Fruit fly (Drosophila melanogaster) whole organism, embryonic: ENCODE measurements around the gene Pez.

Source experiments
- B-H1 ChIP-seq: fragments of 200-800 bp; sonication (Bioruptor generic); IDR thresholded peaks from 3 replicates; pipeline ENCODE4 v1.3.6; 2022; ENCODE audit warnings: missing biosample characterization, missing genetic modification characterization
- CG14014 ChIP-seq: fragments of 200-800 bp; sonication (Bioruptor generic); IDR thresholded peaks from 2 replicates; pipeline ENCODE4 v1.3.6; 2022; ENCODE audit warnings: missing biosample characterization, missing genetic modification characterization
- CG14965 ChIP-seq: fragments of 200-800 bp; sonication (Bioruptor generic); optimal IDR thresholded peaks from 2 replicates; lab custom pipeline; 2016; ENCODE audit warnings: missing biosample characterization, missing genetic modification characterization, borderline replicate concordance
- CG15073 ChIP-seq: fragments of 200-800 bp; sonication (Bioruptor generic); optimal IDR thresholded peaks from 2 replicates; lab custom pipeline; 2016; ENCODE audit warnings: missing biosample characterization, missing genetic modification characterization
- CG1647 ChIP-seq: fragments of 200-800 bp; sonication (Bioruptor generic); optimal IDR thresholded peaks from 3 replicates; lab custom pipeline; 2016; ENCODE audit warnings: missing biosample characterization, missing genetic modification characterization
- CG18619 ChIP-seq: fragments of 200-800 bp; sonication (Bioruptor generic); optimal IDR thresholded peaks from 3 replicates; lab custom pipeline; 2017; ENCODE audit warnings: missing biosample characterization, mild to moderate bottlenecking, missing genetic modification characterization
- CG18764 ChIP-seq: fragments of 200-800 bp; sonication (Bioruptor generic); optimal IDR thresholded peaks from 3 replicates; lab custom pipeline; 2016; ENCODE audit warnings: missing biosample characterization, missing genetic modification characterization
- CG32767 ChIP-seq: fragments of 200-800 bp; sonication (Bioruptor generic); IDR thresholded peaks from 2 replicates; pipeline ENCODE4 v1.3.6; 2022; ENCODE audit warnings: missing biosample characterization, missing genetic modification characterization
- CG33213 ChIP-seq: fragments of 200-800 bp; sonication (Bioruptor generic); optimal IDR thresholded peaks from 3 replicates; lab custom pipeline; 2016; ENCODE audit warnings: missing biosample characterization, missing genetic modification characterization
- CG4424 ChIP-seq: fragments of 200-800 bp; sonication (Bioruptor generic); optimal IDR thresholded peaks from 3 replicates; lab custom pipeline; 2016; ENCODE audit warnings: missing biosample characterization, missing genetic modification characterization
- CG4707 ChIP-seq: fragments of 200-800 bp; sonication (Bioruptor generic); optimal IDR thresholded peaks from 2 replicates; lab custom pipeline; 2018; ENCODE audit warnings: missing biosample characterization, mild to moderate bottlenecking, missing genetic modification characterization, moderate library complexity
- CG4854 ChIP-seq: fragments of 200-800 bp; sonication (Bioruptor generic); optimal IDR thresholded peaks from 2 replicates; lab custom pipeline; 2016; ENCODE audit warnings: missing biosample characterization, missing genetic modification characterization, inconsistent platforms
- CG6683 ChIP-seq: fragments of 200-800 bp; sonication (Bioruptor generic); optimal IDR thresholded peaks from 2 replicates; lab custom pipeline; 2017; ENCODE audit warnings: missing biosample characterization, mild to moderate bottlenecking, missing genetic modification characterization, missing genetic modification reagents
- CG7271 ChIP-seq: fragments of 200-800 bp; sonication (Bioruptor generic); optimal IDR thresholded peaks from 2 replicates; lab custom pipeline; 2018; ENCODE audit warnings: missing biosample characterization, mild to moderate bottlenecking, missing genetic modification characterization, moderate library complexity
- CG9437 ChIP-seq: fragments of 200-800 bp; sonication (Bioruptor generic); optimal IDR thresholded peaks from 2 replicates; lab custom pipeline; 2018; ENCODE audit warnings: missing biosample characterization, mild to moderate bottlenecking, missing genetic modification characterization
- Camta ChIP-seq: fragments of 200-800 bp; sonication (Bioruptor generic); optimal IDR thresholded peaks from 2 replicates; lab custom pipeline; 2016; ENCODE audit warnings: missing biosample characterization, missing genetic modification characterization
- Deaf1 ChIP-seq: fragments of 200-800 bp; optimal IDR thresholded peaks from 3 replicates; lab custom pipeline; 2019; ENCODE audit warnings: missing biosample characterization, mild to moderate bottlenecking, missing genetic modification characterization, moderate library complexity
- Drgx ChIP-seq: fragments of 200-800 bp; sonication (Bioruptor generic); IDR thresholded peaks from 2 replicates; pipeline ENCODE4 v1.3.6; 2022; ENCODE audit warnings: missing biosample characterization, missing genetic modification characterization
- Fer3 ChIP-seq: fragments of 200-800 bp; sonication (Bioruptor generic); optimal IDR thresholded peaks from 2 replicates; lab custom pipeline; 2018; ENCODE audit warnings: missing biosample characterization, mild to moderate bottlenecking, missing genetic modification characterization, moderate library complexity
- HHEX ChIP-seq: fragments of 200-800 bp; sonication (Bioruptor generic); optimal IDR thresholded peaks from 3 replicates; lab custom pipeline; 2017; ENCODE audit warnings: missing biosample characterization, mild to moderate bottlenecking, missing genetic modification characterization, missing genetic modification reagents
- HLH4C ChIP-seq: fragments of 200-800 bp; sonication (Bioruptor generic); IDR thresholded peaks from 3 replicates; pipeline ENCODE4 v1.3.6; 2022; ENCODE audit warnings: missing biosample characterization, missing genetic modification characterization; ENCODE audit not compliant: partially characterized antibody
- Lim3 ChIP-seq: fragments of 200-800 bp; sonication (Bioruptor generic); IDR thresholded peaks from 2 replicates; pipeline ENCODE4 v1.3.6; 2022; ENCODE audit warnings: missing biosample characterization, missing genetic modification characterization
- MBD-R2 ChIP-seq: fragments of 200-800 bp; sonication (Bioruptor generic); IDR thresholded peaks from 2 replicates; pipeline ENCODE4 v1.3.6; 2022; ENCODE audit warnings: missing biosample characterization, missing genetic modification characterization
- MTF-1 ChIP-seq: fragments of 200-800 bp; sonication (Bioruptor generic); optimal IDR thresholded peaks from 2 replicates; lab custom pipeline; 2018; ENCODE audit warnings: missing biosample characterization, mild to moderate bottlenecking, missing genetic modification characterization, borderline replicate concordance
- Scr ChIP-seq: fragments of 200-800 bp; sonication (Bioruptor generic); IDR thresholded peaks from 2 replicates; pipeline ENCODE4 v1.3.6; 2022; ENCODE audit warnings: missing biosample characterization, missing genetic modification characterization; ENCODE audit not compliant: partially characterized antibody
- Sox100B ChIP-seq: fragments of 200-800 bp; sonication (Bioruptor generic); optimal IDR thresholded peaks from 3 replicates; lab custom pipeline; 2018; ENCODE audit warnings: missing biosample characterization, mild to moderate bottlenecking, missing genetic modification characterization
- Trl ChIP-seq, 3 experiments: fragments of >200 bp in 2 of 3; fragments of 200-800 bp in 1 of 3; sonication (Bioruptor generic) in 1 of 3; optimal IDR thresholded peaks; 2 replicates in 1 of 3; 3 replicates in 2 of 3; lab custom pipeline; 2016 to 2017; ENCODE audit warnings: missing biosample characterization in 1 of 3, missing genetic modification characterization in 1 of 3
- al ChIP-seq: fragments of 200-800 bp; sonication (Bioruptor generic); IDR thresholded peaks from 2 replicates; pipeline ENCODE4 v1.3.6; 2022; ENCODE audit warnings: missing biosample characterization, missing genetic modification characterization
- br ChIP-seq: fragments of >200 bp; optimal IDR thresholded peaks from 2 replicates; lab custom pipeline; 2017
- chm ChIP-seq: fragments of 200-800 bp; sonication (Bioruptor generic); IDR thresholded peaks from 2 replicates; pipeline ENCODE4 v1.3.6; 2022; ENCODE audit warnings: missing biosample characterization, missing genetic modification characterization
- cwo ChIP-seq: fragments of 200-800 bp; sonication (Bioruptor generic); optimal IDR thresholded peaks from 3 replicates; lab custom pipeline; 2017; ENCODE audit warnings: missing biosample characterization, missing genetic modification characterization, mild to moderate bottlenecking, moderate library complexity, missing genetic modification reagents
- da ChIP-seq: fragments of 200-800 bp; sonication (Bioruptor generic); optimal IDR thresholded peaks from 2 replicates; lab custom pipeline; 2016; ENCODE audit warnings: missing biosample characterization, missing genetic modification characterization
- disco-r ChIP-seq: fragments of 200-800 bp; sonication (Bioruptor generic); optimal IDR thresholded peaks from 2 replicates; lab custom pipeline; 2016; ENCODE audit warnings: missing biosample characterization, missing genetic modification characterization
- dmrt11E ChIP-seq: fragments of 200-800 bp; sonication (Bioruptor generic); optimal IDR thresholded peaks from 3 replicates; lab custom pipeline; 2018; ENCODE audit warnings: missing biosample characterization, mild to moderate bottlenecking, missing genetic modification characterization, moderate library complexity
- dpn ChIP-seq, 2 experiments: fragments of 200-800 bp; sonication (Bioruptor generic); optimal IDR thresholded peaks; 3 replicates each; lab custom pipeline; 2016; ENCODE audit warnings: missing biosample characterization in 2 of 2, missing genetic modification characterization in 2 of 2
- ems ChIP-seq: fragments of 200-800 bp; sonication (Bioruptor generic); optimal IDR thresholded peaks from 3 replicates; lab custom pipeline; 2016; ENCODE audit warnings: missing biosample characterization, missing genetic modification characterization
- eyg ChIP-seq: fragments of 200-800 bp; sonication (Bioruptor generic); optimal IDR thresholded peaks from 3 replicates; lab custom pipeline; 2016; ENCODE audit warnings: missing biosample characterization, missing genetic modification characterization
- grau ChIP-seq: fragments of 200-800 bp; optimal IDR thresholded peaks from 3 replicates; lab custom pipeline; 2019; ENCODE audit warnings: missing biosample characterization, mild to moderate bottlenecking, missing genetic modification characterization, moderate library complexity
- hkb ChIP-seq, 2 experiments: fragments of 200-800 bp in 1 of 2; fragments of >200 bp in 1 of 2; sonication (Bioruptor generic) in 1 of 2; IDR thresholded peaks in 1 of 2; optimal IDR thresholded peaks in 1 of 2; 2 replicates each; pipeline versions ENCODE4 v1.3.6 to Lab custom; 2017 to 2022; ENCODE audit warnings: missing biosample characterization in 1 of 2, missing genetic modification characterization in 1 of 2
- lmd ChIP-seq: fragments of 200-800 bp; sonication (Bioruptor generic); IDR thresholded peaks from 2 replicates; pipeline ENCODE4 v1.3.6; 2022; ENCODE audit warnings: missing biosample characterization, missing genetic modification characterization
- pb ChIP-seq: fragments of 200-800 bp; sonication (Bioruptor generic); optimal IDR thresholded peaks from 3 replicates; lab custom pipeline; 2016; ENCODE audit warnings: missing biosample characterization, missing genetic modification characterization
- pfk ChIP-seq: fragments of 200-800 bp; sonication (Bioruptor generic); optimal IDR thresholded peaks from 2 replicates; lab custom pipeline; 2018; ENCODE audit warnings: missing biosample characterization, mild to moderate bottlenecking, missing genetic modification characterization, moderate library complexity
- pzg ChIP-seq: fragments of 200-800 bp; sonication (Bioruptor generic); optimal IDR thresholded peaks from 3 replicates; lab custom pipeline; 2018; ENCODE audit warnings: missing biosample characterization, mild to moderate bottlenecking, missing genetic modification characterization, moderate library complexity
- sc ChIP-seq, 3 experiments: fragments of >200 bp in 2 of 3; fragments of 200-800 bp in 1 of 3; sonication (Bioruptor generic) in 1 of 3; optimal IDR thresholded peaks; 2 replicates in 2 of 3; 3 replicates in 1 of 3; lab custom pipeline; 2017; ENCODE audit warnings: mild to moderate bottlenecking in 1 of 3, missing biosample characterization in 1 of 3, missing genetic modification characterization in 1 of 3, missing genetic modification reagents in 1 of 3
- sens ChIP-seq: fragments of 200-800 bp; sonication (Bioruptor generic); peaks from one replicate; lab custom pipeline; 2016; ENCODE audit warnings: missing biosample characterization, missing genetic modification characterization
- sima ChIP-seq: fragments of 200-800 bp; sonication (Bioruptor generic); optimal IDR thresholded peaks from 2 replicates; lab custom pipeline; 2016; ENCODE audit warnings: missing biosample characterization, missing genetic modification characterization
- sr ChIP-seq: fragments of 200-800 bp; sonication (Bioruptor generic); IDR thresholded peaks from 3 replicates; pipeline ENCODE4 v1.3.6; 2022; ENCODE audit warnings: missing biosample characterization, missing genetic modification characterization
- tin ChIP-seq: fragments of 200-800 bp; sonication (Bioruptor generic); optimal IDR thresholded peaks from 3 replicates; lab custom pipeline; 2016; ENCODE audit warnings: missing biosample characterization, missing genetic modification characterization
- twi ChIP-seq: fragments of 200-800 bp; optimal IDR thresholded peaks from 2 replicates; lab custom pipeline; 2019; ENCODE audit warnings: missing biosample characterization, mild to moderate bottlenecking, missing genetic modification characterization, moderate library complexity
- usp ChIP-seq: fragments of >200 bp; optimal IDR thresholded peaks from 2 replicates; lab custom pipeline; 2017; ENCODE audit warnings: missing biosample characterization, missing genetic modification characterization

Gene Pez

dm6 chr2L:6351809-6352182, 13.3 kb upstream of the Pez start (continued):
- peak; percentile 66; the same call in 1 of the 2 replicates for TF ChIP-seq CG32767 (GFP tag; lab: Robert Waterston, UW)
- no peak for TF ChIP-seq pfk (GFP tag; lab: Kevin White, UChicago)
- TF ChIP-seq cwo: peak; percentile 98
- no peak for TF ChIP-seq sr (GFP tag; lab: Robert Waterston, UW)
- no peak for TF ChIP-seq usp
- peak; percentile 50; the same call in 1 of the 2 replicates for TF ChIP-seq MBD-R2 (GFP tag; lab: Robert Waterston, UW)
- peak; percentile 8 for TF ChIP-seq MTF-1 (GFP tag; lab: Kevin White, UChicago)
- TF ChIP-seq dpn (GFP tag; optimal IDR thresholded peaks at IDR 0.05; lab: Kevin White, UChicago): peak; percentile 83 to 88
- TF ChIP-seq dmrt11E (tag; lab: Kevin White, UChicago): no peak
- peak; percentile 82 for TF ChIP-seq al (GFP tag; lab: Robert Waterston, UW)
- TF ChIP-seq grau: peak; percentile 90
- peak; percentile 65 for TF ChIP-seq Lim3 (GFP tag; lab: Robert Waterston, UW)
- no peak for TF ChIP-seq Drgx (GFP tag; lab: Robert Waterston, UW)
- 0 out of 3 replicates have a peak, but pooled peaks have one; percentile 39 for TF ChIP-seq HLH4C
- TF ChIP-seq Sox100B (GFP tag; lab: Kevin White, UChicago): peak; percentile 79
- peak; percentile 66 for TF ChIP-seq Deaf1 (tag; lab: Kevin White, UChicago)
- peak; percentile 50 for TF ChIP-seq CG18764 (GFP tag; lab: Kevin White, UChicago)
- peak; percentile 94 for TF ChIP-seq sens (GFP tag; lab: Kevin White, UChicago)
- peak; percentile 64 for TF ChIP-seq Camta (GFP tag; lab: Kevin White, UChicago)
- TF ChIP-seq lmd (GFP tag; lab: Robert Waterston, UW): peak; percentile 90
- TF ChIP-seq B-H1 (GFP tag; lab: Robert Waterston, UW): peak; percentile 78
- TF ChIP-seq da (GFP tag; lab: Kevin White, UChicago): peak; percentile 38
- no peak for TF ChIP-seq CG4707 (GFP tag; lab: Kevin White, UChicago)
- peak; percentile 90 for TF ChIP-seq Fer3 (tag; lab: Kevin White, UChicago)
- no peak for TF ChIP-seq CG7271
- TF ChIP-seq CG1647 (GFP tag; lab: Kevin White, UChicago): peak; percentile 69
- TF ChIP-seq CG9437 (GFP tag; lab: Kevin White, UChicago): peak; percentile 27
- no peak for TF ChIP-seq sc (optimal IDR thresholded peaks at IDR 0.05; lab: Kevin White, UChicago)
- TF ChIP-seq sc (GFP tag; optimal IDR thresholded peaks at IDR 0.05; lab: Kevin White, UChicago): no peak
- peak; percentile 78 for TF ChIP-seq CG4424 (GFP tag; lab: Kevin White, UChicago)
- TF ChIP-seq sima (GFP tag; lab: Kevin White, UChicago): peak; percentile 45
- no peak for TF ChIP-seq Trl (optimal IDR thresholded peaks at IDR 0.05; lab: Kevin White, UChicago)
- TF ChIP-seq Trl (GFP tag; optimal IDR thresholded peaks at IDR 0.05; lab: Kevin White, UChicago): peak; percentile 69
- no peak for TF ChIP-seq hkb (optimal IDR thresholded peaks at IDR 0.05; lab: Kevin White, UChicago)
- TF ChIP-seq hkb (GFP tag; IDR thresholded peaks at IDR 0.05; lab: Robert Waterston, UW): peak; percentile 71
- peak; percentile 15 for TF ChIP-seq CG15073 (GFP tag; lab: Kevin White, UChicago)
- TF ChIP-seq CG14965 (GFP tag; lab: Kevin White, UChicago): no peak
- peak; percentile 89 for TF ChIP-seq ems
- TF ChIP-seq CG14014 (GFP tag; lab: Robert Waterston, UW): peak; percentile 92
- peak; percentile 54 for TF ChIP-seq CG6683 (GFP tag; lab: Kevin White, UChicago)
- peak; percentile 61 for TF ChIP-seq CG33213
- TF ChIP-seq chm: no peak
- TF ChIP-seq tin: peak; percentile 81
- TF ChIP-seq disco-r (GFP tag; lab: Kevin White, UChicago): peak; percentile 68
- no peak for TF ChIP-seq pzg (GFP tag; lab: Kevin White, UChicago)
- peak; percentile 50 for TF ChIP-seq CG4854
- TF ChIP-seq eyg (GFP tag; lab: Kevin White, UChicago): peak; percentile 70
- no peak; the same call in 1 of the 2 replicates for TF ChIP-seq Scr (GFP tag; lab: Robert Waterston, UW)
- peak; percentile 82 for TF ChIP-seq CG18619
- peak; percentile 54 for TF ChIP-seq pb (GFP tag; lab: Kevin White, UChicago)
- TF ChIP-seq br: no peak
- TF ChIP-seq HHEX (GFP tag; lab: Kevin White, UChicago): peak; percentile 85
- peak; percentile 63 for TF ChIP-seq twi (tag; lab: Kevin White, UChicago)
